Worm (Caenorhabditis elegans) whole organism, mixed stage, embryonic: ENCODE measurements around the gene T04F8.2.
"Not testable (repeated sequence)": the region's sequence is repeated elsewhere in the genome, so short reads cannot be mapped to it uniquely, and the experiment has no call there.

Source experiments
- ces-1 ChIP-seq: fragments of 150-350 bp; optimal IDR thresholded peaks from 2 replicates; lab custom pipeline; 2014; ENCODE audit warnings: missing biosample characterization, missing genetic modification reagents, missing genetic modification characterization
- nhr-237 ChIP-seq: fragments of 150-350 bp; optimal IDR thresholded peaks from 2 replicates; lab custom pipeline; 2014; ENCODE audit warnings: missing biosample characterization, missing genetic modification characterization
- nhr-76 ChIP-seq: sonication (generic microtip); optimal IDR thresholded peaks from 2 replicates; lab custom pipeline; 2017; ENCODE audit warnings: missing biosample characterization, missing genetic modification characterization
- snpc-4 ChIP-seq: fragments of 150-350 bp; optimal IDR thresholded peaks from 2 replicates; lab custom pipeline; 2014; ENCODE audit warnings: missing biosample characterization, missing genetic modification characterization
- unc-39 ChIP-seq: fragments of 150-350 bp; optimal IDR thresholded peaks from 2 replicates; lab custom pipeline; 2014; ENCODE audit warnings: missing biosample characterization, missing genetic modification characterization

DNA sequence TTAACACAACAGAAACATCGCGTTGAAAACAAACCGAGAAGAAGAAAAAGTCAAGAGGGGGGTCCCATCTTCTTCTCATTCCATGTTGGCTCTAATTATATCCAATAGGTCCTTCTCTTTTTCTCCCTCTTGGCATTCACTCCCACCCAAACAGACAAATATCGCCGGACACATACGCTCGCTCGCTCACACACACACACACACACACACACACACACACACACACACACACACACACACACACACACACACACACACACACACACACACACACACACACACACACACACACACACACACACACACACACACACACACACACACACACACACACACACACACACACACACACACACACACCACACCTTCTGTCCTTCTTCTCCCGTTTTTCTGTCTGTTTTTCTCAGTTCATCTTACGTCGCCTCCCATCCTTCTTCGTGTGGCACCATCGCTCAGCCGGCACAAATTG lies 12.6 kb downstream of the T04F8.2 start, which contains the start of gene sto-4:
- not testable (repeated sequence) for TF ChIP-seq snpc-4 (tag; lab: Kevin White, UChicago); nhr-237; ces-1 (GFP tag; lab: Kevin White, UChicago); nhr-76 (tag; lab: Kevin White, UChicago); unc-39 (tag; lab: Kevin White, UChicago)
